Worm (Caenorhabditis elegans): Measurements from ENCODE around the gene alp-1.

ce11 chrIV:8848983-8849382 lies 3.3 kb upstream of the alp-1 start:
- TF ChIP-seq sea-1 (GFP tag; conservative IDR thresholded peaks at IDR 0.05) (no peak), ceh-13 (GFP tag; optimal IDR thresholded peaks at IDR 0.05) (no peak), ama-1 (optimal IDR thresholded peaks at IDR 0.05) (no peak)

Measured in whole organism, early embryonic.